Fruit fly (Drosophila melanogaster): Measurements from ENCODE around the gene Lar.

Gene Lar

dm6 chr2L:19583926-19584392, 2.5 kb upstream of the Lar start, which contains the start of the genes PCNA2 and CG10366 (continued):
- peak; percentile 47 for TF ChIP-seq ewg (GFP tag; optimal IDR thresholded peaks at IDR 0.05)
- no peak for TF ChIP-seq CG6765 (GFP tag; optimal IDR thresholded peaks at IDR 0.05)
- TF ChIP-seq sna (GFP tag; IDR thresholded peaks at IDR 0.05; ENCODE audit: partially characterized antibody) = 0 out of 2 replicates have a peak, but pooled peaks have one; percentile 19
- peak; percentile 46; the same call in 1 of the 2 replicates for TF ChIP-seq Ptx1 (GFP tag; IDR thresholded peaks at IDR 0.05)
- peak; percentile 74 for TF ChIP-seq pum (GFP tag; optimal IDR thresholded peaks at IDR 0.05)
- no peak for TF ChIP-seq crc (GFP tag; optimal IDR thresholded peaks at IDR 0.05)
- TF ChIP-seq insv (GFP tag; optimal IDR thresholded peaks at IDR 0.05) = peak in 1 of 2 experiments; percentile 87
- no peak for TF ChIP-seq CG6683 (GFP tag; optimal IDR thresholded peaks at IDR 0.05)
- no peak for TF ChIP-seq ase (GFP tag; IDR thresholded peaks at IDR 0.05)
- TF ChIP-seq Drgx (GFP tag; IDR thresholded peaks at IDR 0.05) = no peak
- TF ChIP-seq az2 (GFP tag; optimal IDR thresholded peaks at IDR 0.05) = peak; percentile 73
- TF ChIP-seq CG3281 (GFP tag; optimal IDR thresholded peaks at IDR 0.05) = peak; percentile 63
- no peak for TF ChIP-seq CG16813 (GFP tag; IDR thresholded peaks at IDR 0.05; ENCODE audit: partially characterized antibody)
- TF ChIP-seq ara (GFP tag; IDR thresholded peaks at IDR 0.05) = peak; percentile 51; the same call in 1 of the 2 replicates
- 0 out of 3 replicates have a peak, but pooled peaks have one; percentile 21 for TF ChIP-seq CG34422 (GFP tag; IDR thresholded peaks at IDR 0.05)
- peak; percentile 78 for TF ChIP-seq ind (GFP tag; optimal IDR thresholded peaks at IDR 0.05)
- TF ChIP-seq Dad (GFP tag; optimal IDR thresholded peaks at IDR 0.05) = peak; percentile 69
- peak; percentile 51 for TF ChIP-seq CG10979 (tag; optimal IDR thresholded peaks at IDR 0.05)
- TF ChIP-seq trh (GFP tag; optimal IDR thresholded peaks at IDR 0.05) = peak; percentile 12
- TF ChIP-seq dpn (GFP tag; optimal IDR thresholded peaks at IDR 0.05) = peak; percentile 75 to 80
- peak; percentile 54 for TF ChIP-seq CG1792 (GFP tag; optimal IDR thresholded peaks at IDR 0.05)
- peak; percentile 39 for TF ChIP-seq CG12104 (GFP tag; optimal IDR thresholded peaks at IDR 0.05)
- TF ChIP-seq CG1647 (GFP tag; optimal IDR thresholded peaks at IDR 0.05) = peak; percentile 59
- TF ChIP-seq bab2 (GFP tag; optimal IDR thresholded peaks at IDR 0.05) = peak; percentile 77
- TF ChIP-seq CkIIα-i1 (GFP tag; IDR thresholded peaks at IDR 0.05) = no peak
- TF ChIP-seq Lim3 (GFP tag; IDR thresholded peaks at IDR 0.05) = no peak
- TF ChIP-seq pb (GFP tag; optimal IDR thresholded peaks at IDR 0.05) = peak; percentile 32
- peak; percentile 71 for TF ChIP-seq HmgD (GFP tag; optimal IDR thresholded peaks at IDR 0.05)
- peak; percentile 67; the same call in 1 of the 2 replicates for TF ChIP-seq inv (GFP tag; IDR thresholded peaks at IDR 0.05; ENCODE audit: partially characterized antibody)
- peak; percentile 96 for TF ChIP-seq Ets65A (GFP tag)
- peak; percentile 57 for TF ChIP-seq twi (tag; optimal IDR thresholded peaks at IDR 0.05)
- peak; percentile 88 for TF ChIP-seq CG12659 (GFP tag; optimal IDR thresholded peaks at IDR 0.05)
- TF ChIP-seq tll (GFP tag; optimal IDR thresholded peaks at IDR 0.05) = peak in 1 of 2 experiments; percentile 17
- no peak for TF ChIP-seq CG31365 (tag; optimal IDR thresholded peaks at IDR 0.05)
- TF ChIP-seq tna (GFP tag; IDR thresholded peaks at IDR 0.05; ENCODE audit: partially characterized antibody) = no peak
- no peak for TF ChIP-seq CG2889 (GFP tag; IDR thresholded peaks at IDR 0.05)
- TF ChIP-seq CG13296 (GFP tag; optimal IDR thresholded peaks at IDR 0.05) = peak; percentile 64
- peak; percentile 77 for TF ChIP-seq CG10462 (GFP tag; optimal IDR thresholded peaks at IDR 0.05)
- no peak for TF ChIP-seq Dref (GFP tag; IDR thresholded peaks at IDR 0.05)
- peak; percentile 38 for TF ChIP-seq nom (GFP tag; optimal IDR thresholded peaks at IDR 0.05)
- no peak for TF ChIP-seq CG4360 (GFP tag; IDR thresholded peaks at IDR 0.05)
- TF ChIP-seq B-H2 (GFP tag; optimal IDR thresholded peaks at IDR 0.05) = peak; percentile 70
- TF ChIP-seq Jarid2 (GFP tag; optimal IDR thresholded peaks at IDR 0.05) = no peak
- TF ChIP-seq zfh1 (GFP tag; IDR thresholded peaks at IDR 0.05) = peak; percentile 70; the same call in 2 of the 3 replicates
- peak; percentile 76 for TF ChIP-seq Xbp1 (GFP tag; optimal IDR thresholded peaks at IDR 0.05)
- peak; percentile 78 for TF ChIP-seq Hsf (GFP tag; optimal IDR thresholded peaks at IDR 0.05)
- TF ChIP-seq CG6791 (GFP tag; IDR thresholded peaks at IDR 0.05; ENCODE audit: partially characterized antibody) = peak; percentile 30; the same call in 1 of the 3 replicates
- peak; percentile 61 for TF ChIP-seq luna (GFP tag; optimal IDR thresholded peaks at IDR 0.05)
- peak; percentile 74 for TF ChIP-seq shn (GFP tag; optimal IDR thresholded peaks at IDR 0.05)
- peak; percentile 76 for TF ChIP-seq NC2β (GFP tag; optimal IDR thresholded peaks at IDR 0.05)

All from whole organism, embryonic.